Worm (Caenorhabditis elegans) whole organism, midembryonic: Measurements from ENCODE around the gene R11D1.12.
A peak's percentile ranks its signal among the peaks of the same experiment; 100 is the strongest.

Experiments
- T22C8.4 ChIP-seq: fragments of 200-800 bp; sonication (Bioruptor generic); IDR thresholded peaks from 2 replicates; pipeline ENCODE4 v1.3.6; 2022; ENCODE audit warnings: missing genetic modification characterization, missing compliant biosample characterization
- cog-1 ChIP-seq: sonication (generic microtip); optimal IDR thresholded peaks from 2 replicates; lab custom pipeline; 2016; ENCODE audit warnings: missing genetic modification characterization, missing compliant biosample characterization
- flt-1 ChIP-seq: fragments of 200-800 bp; sonication (Bioruptor generic); IDR thresholded peaks from 2 replicates; pipeline ENCODE4 v1.3.6; 2022; ENCODE audit warnings: missing genetic modification characterization, missing compliant biosample characterization
- klf-2 ChIP-seq: fragments of 200-800 bp; sonication (Bioruptor generic); conservative IDR thresholded peaks from 2 replicates; pipeline ENCODE4 v1.3.6; 2022; ENCODE audit warnings: missing genetic modification reagents, missing genetic modification characterization, missing compliant biosample characterization
- med-1 ChIP-seq: sonication (generic microtip); optimal IDR thresholded peaks from 2 replicates; lab custom pipeline; 2017; ENCODE audit warnings: missing genetic modification characterization, mild to moderate bottlenecking, missing compliant biosample characterization, antibody characterized with exemption, missing genetic modification reagents; ENCODE audit not compliant: insufficient read depth
- ref-1 ChIP-seq: fragments of 200-800 bp; sonication (Bioruptor generic); conservative IDR thresholded peaks from 2 replicates; pipeline ENCODE4 v1.3.6; 2022; ENCODE audit warnings: missing genetic modification reagents, missing genetic modification characterization, missing compliant biosample characterization
- tab-1 ChIP-seq: fragments of 200-800 bp; sonication (Bioruptor generic); IDR thresholded peaks from 2 replicates; pipeline ENCODE4 v1.3.6; 2022; ENCODE audit warnings: missing genetic modification characterization, missing compliant biosample characterization
- ztf-23 ChIP-seq: fragments of 200-800 bp; sonication (Bioruptor generic); IDR thresholded peaks from 2 replicates; pipeline ENCODE4 v1.3.6; 2022; ENCODE audit warnings: missing genetic modification reagents, missing genetic modification characterization, missing compliant biosample characterization
- ztf-29 ChIP-seq: fragments of 200-800 bp; sonication (Bioruptor generic); IDR thresholded peaks from 2 replicates; pipeline ENCODE4 v1.3.6; 2022; ENCODE audit warnings: missing genetic modification reagents, missing genetic modification characterization, missing compliant biosample characterization

Gene R11D1.12

ce11 chrV:12732734-12733133 lies 6.9 kb upstream of the R11D1.12 start:
- TF ChIP-seq cog-1 (tag; lab: Kevin White, UChicago) (no peak), klf-2 (GFP tag; lab: Robert Waterston, UW) (no peak), T22C8.4 (GFP tag; lab: Robert Waterston, UW) (no peak), ztf-23 (no peak), ztf-29 (no peak), tab-1 (GFP tag; lab: Robert Waterston, UW) (no peak), ref-1 (no peak), flt-1 (GFP tag; lab: Robert Waterston, UW) (no peak), med-1 (no peak)

- TF ChIP-seq ref-1 (no peak), med-1 (no peak), cog-1 (tag; lab: Kevin White, UChicago) (no peak), flt-1 (GFP tag; lab: Robert Waterston, UW) (no peak), ztf-29 (no peak), klf-2 (GFP tag; lab: Robert Waterston, UW) (no peak), ztf-23 (no peak), T22C8.4 (GFP tag; lab: Robert Waterston, UW) (no peak), tab-1 (GFP tag; lab: Robert Waterston, UW) (no peak)
Measured at ce11 chrV:12729220-12729619, 3.4 kb upstream of the R11D1.12 start, which contains the start of gene R11D1.10. Gene R11D1.10, plus strand, starts transcription at chrV:12729520.

DNA sequence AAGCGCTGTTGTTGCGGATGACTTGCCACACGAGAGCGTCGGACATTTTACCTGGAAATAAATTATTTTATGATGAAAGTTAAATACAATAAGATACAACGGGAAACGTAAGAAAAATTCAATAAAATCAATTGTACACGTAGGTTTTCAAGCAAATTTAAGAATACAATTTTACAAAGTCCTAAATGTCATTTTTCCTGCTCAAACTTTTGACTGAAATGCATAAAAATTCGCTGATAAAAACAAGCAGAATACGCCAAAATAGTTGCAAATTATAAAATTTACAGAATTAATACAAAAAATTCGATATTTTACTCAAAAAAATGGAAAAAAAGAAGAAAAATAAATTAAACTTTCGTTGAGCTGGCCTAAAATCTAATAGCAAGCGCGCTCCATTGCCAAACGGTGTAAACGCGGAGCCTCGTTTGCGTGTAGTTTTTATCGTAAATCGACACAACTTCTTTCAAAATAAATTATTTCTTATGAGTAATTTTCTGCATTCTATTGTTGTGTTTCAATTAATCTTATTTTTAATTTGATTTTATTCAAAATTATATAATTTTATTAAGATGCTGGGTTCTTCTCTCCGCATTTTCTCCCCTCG lies 2.4 kb upstream of the R11D1.12 start, which contains the start of the genes rpl-28 and mrpl-49:
rpl-28 (minus strand) TSS at position 51 of the 604 bp plus-strand sequence.
mrpl-49 (plus strand) TSS at position 570 of the 604 bp plus-strand sequence.
- TF ChIP-seq flt-1 (GFP tag; lab: Robert Waterston, UW): no peak
- TF ChIP-seq tab-1 (GFP tag; lab: Robert Waterston, UW): no peak
- TF ChIP-seq cog-1 (tag; lab: Kevin White, UChicago): peak; percentile 60
- peak; percentile 67 for TF ChIP-seq ztf-23
- TF ChIP-seq ref-1: no peak
- no peak for TF ChIP-seq klf-2 (GFP tag; lab: Robert Waterston, UW)

DNA sequence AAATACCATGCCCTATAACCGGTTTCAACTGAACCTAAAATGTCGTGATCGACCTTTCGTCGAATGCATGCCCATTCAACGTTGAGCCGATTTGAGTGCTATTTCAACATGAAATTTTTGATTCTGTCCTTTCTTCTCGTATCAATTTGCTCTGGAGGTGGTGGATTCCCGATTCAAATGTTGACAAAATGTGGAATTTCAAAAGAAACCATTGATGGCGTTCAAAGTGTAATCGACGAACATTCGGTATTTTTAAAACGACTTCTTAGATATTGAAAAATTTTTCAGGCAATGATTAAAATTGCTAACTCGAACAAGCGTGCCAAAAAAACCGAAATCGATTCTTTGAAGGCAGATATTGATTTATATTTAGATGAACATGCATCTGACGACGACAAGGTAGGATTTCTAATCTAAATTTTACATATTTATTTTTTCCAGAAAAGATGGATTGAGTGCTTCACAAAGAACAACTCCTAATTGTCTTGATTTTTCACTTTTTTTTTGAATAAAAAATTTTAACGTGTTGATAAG lies 1.4 kb upstream of the R11D1.12 start, which contains the start of gene R11D1.13:
R11D1.13 (plus strand) TSS at position 51 of the 534 bp plus-strand sequence.
- TF ChIP-seq klf-2 (GFP tag; lab: Robert Waterston, UW) (no peak), T22C8.4 (GFP tag; lab: Robert Waterston, UW) (no peak), tab-1 (GFP tag; lab: Robert Waterston, UW) (no peak), med-1 (no peak), ztf-23 (no peak), flt-1 (GFP tag; lab: Robert Waterston, UW) (no peak), cog-1 (tag; lab: Kevin White, UChicago) (no peak), ref-1 (no peak), ztf-29 (no peak)

DNA sequence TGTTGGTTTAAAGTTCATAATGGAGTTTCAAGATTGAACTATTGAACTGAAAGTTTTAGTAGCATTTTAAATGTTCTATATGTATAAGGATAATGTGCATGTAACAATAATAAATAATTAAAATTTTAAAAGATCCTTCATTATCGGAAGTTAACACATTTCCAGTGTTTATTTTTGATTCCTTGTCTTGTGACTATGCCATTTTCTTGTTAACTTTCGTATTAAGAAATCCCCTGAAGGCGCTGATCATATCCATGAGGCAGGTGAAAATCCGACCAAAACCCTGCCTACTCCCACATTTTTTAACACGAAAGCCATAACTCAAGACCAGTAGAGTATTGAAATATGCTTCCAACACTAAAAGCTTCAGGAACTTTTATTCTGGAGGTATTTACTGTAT lies 6.1 kb downstream of the R11D1.12 start, which contains the start of gene R11D1.7:
R11D1.7 (plus strand) TSS at position 301 of the 400 bp plus-strand sequence.
- TF ChIP-seq ztf-23 (no peak), ref-1 (no peak), flt-1 (GFP tag; lab: Robert Waterston, UW) (no peak), med-1 (no peak), klf-2 (GFP tag; lab: Robert Waterston, UW) (no peak), cog-1 (tag; lab: Kevin White, UChicago) (no peak), T22C8.4 (GFP tag; lab: Robert Waterston, UW) (no peak), ztf-29 (no peak), tab-1 (GFP tag; lab: Robert Waterston, UW) (no peak)

DNA sequence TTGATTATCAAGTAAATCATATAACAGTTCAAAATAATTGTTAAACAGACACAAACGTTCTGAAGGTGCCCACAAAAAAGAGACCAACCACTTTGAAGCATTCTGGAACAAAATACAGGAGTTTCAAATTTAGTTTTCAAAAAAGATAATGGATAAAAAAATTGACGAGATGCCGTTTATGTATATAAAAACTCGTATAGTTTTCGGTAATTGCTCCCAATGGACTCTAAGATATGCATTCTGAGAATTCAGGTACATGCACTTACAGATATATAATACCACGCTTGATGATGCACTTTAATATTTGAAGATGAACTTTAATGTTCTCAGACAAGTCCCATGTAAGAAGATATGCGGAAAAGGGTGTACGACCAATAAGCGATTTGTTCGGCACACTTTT lies 7.2 kb downstream of the R11D1.12 start, which contains the start of gene str-181:
str-181 (minus strand) TSS at position 101 of the 400 bp plus-strand sequence.
- no peak for TF ChIP-seq flt-1 (GFP tag; lab: Robert Waterston, UW)
- TF ChIP-seq ztf-29: no peak
- TF ChIP-seq klf-2 (GFP tag; lab: Robert Waterston, UW): no peak
- TF ChIP-seq ref-1: no peak

- TF ChIP-seq flt-1 (GFP tag; lab: Robert Waterston, UW): no peak
- TF ChIP-seq ztf-23: no peak
- no peak for TF ChIP-seq tab-1 (GFP tag; lab: Robert Waterston, UW)
- TF ChIP-seq cog-1 (tag; lab: Kevin White, UChicago): no peak
- TF ChIP-seq med-1: no peak
Measured at ce11 chrV:12716447-12716846, 9.3 kb downstream of the R11D1.12 start, which contains the start of gene str-178. Gene str-178, minus strand, starts transcription at chrV:12716547.

DNA sequence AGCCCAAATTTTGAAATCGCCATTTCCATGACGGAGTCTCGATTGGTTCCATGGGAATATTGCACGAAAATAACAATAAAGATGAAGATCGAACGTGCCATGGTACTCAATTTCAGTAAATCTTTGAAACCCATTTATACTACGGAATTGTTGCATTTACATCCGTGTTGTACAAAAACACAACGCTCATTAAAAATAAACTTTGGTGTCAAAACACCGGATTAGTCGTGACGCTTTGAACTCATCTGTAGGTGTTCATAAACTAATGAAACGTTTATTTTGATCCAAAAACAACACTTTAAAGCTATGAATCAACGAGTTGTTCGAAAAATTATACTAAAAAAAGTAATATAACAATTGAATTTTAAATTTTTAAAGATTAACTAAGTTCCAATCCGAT lies 11.7 kb downstream of the R11D1.12 start, which contains the start of gene R11D1.4:
R11D1.4 (minus strand) TSS at position 101 of the 400 bp plus-strand sequence.
- TF ChIP-seq ztf-29: no peak
- TF ChIP-seq tab-1 (GFP tag; lab: Robert Waterston, UW): no peak

- TF ChIP-seq ref-1: no peak
- no peak for TF ChIP-seq tab-1 (GFP tag; lab: Robert Waterston, UW)
Measured at ce11 chrV:12711999-12712398, 13.8 kb downstream of the R11D1.12 start, which contains the start of gene R11D1.3. Gene R11D1.3, minus strand, starts transcription at chrV:12712099.

DNA sequence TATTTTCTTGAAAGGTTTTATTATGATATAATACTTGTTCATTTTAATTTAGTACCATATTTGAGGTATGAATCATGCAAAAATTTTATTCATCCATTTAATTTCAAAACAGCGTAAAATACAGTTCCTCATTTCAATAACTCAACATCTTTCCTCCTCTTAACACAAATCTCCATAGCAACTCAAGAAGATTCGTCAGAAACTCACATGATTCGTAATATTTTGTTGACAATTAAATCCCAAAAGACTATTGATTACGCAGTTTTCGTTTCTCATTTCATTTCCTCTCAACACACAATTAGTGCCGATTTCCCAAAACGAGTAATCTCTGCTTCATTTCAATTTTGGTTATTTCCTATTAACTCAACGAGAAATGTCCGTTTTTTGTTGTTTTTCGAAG lies 17.5 kb downstream of the R11D1.12 start, which contains the start of gene R11D1.2:
R11D1.2 (plus strand) TSS at position 301 of the 400 bp plus-strand sequence.
- no peak for TF ChIP-seq ztf-23
- no peak for TF ChIP-seq tab-1 (GFP tag; lab: Robert Waterston, UW)
- TF ChIP-seq klf-2 (GFP tag; lab: Robert Waterston, UW): no peak

ce11 chrV:12706511-12706910 lies 19.3 kb downstream of the R11D1.12 start:
- TF ChIP-seq T22C8.4 (GFP tag; lab: Robert Waterston, UW) (no peak), ztf-23 (no peak), tab-1 (GFP tag; lab: Robert Waterston, UW) (no peak), cog-1 (tag; lab: Kevin White, UChicago) (no peak), klf-2 (GFP tag; lab: Robert Waterston, UW) (no peak), flt-1 (GFP tag; lab: Robert Waterston, UW) (no peak), ztf-29 (no peak), med-1 (no peak), ref-1 (no peak)
